Worm (Caenorhabditis elegans) whole organism, early embryonic: ENCODE results near the gene F20D6.2.

ENCODE experiments used
- B0310.2 ChIP-seq: sonication (generic microtip); optimal IDR thresholded peaks from 2 replicates; lab custom pipeline; 2016; ENCODE audit warnings: mild to moderate bottlenecking, missing genetic modification characterization, missing compliant biosample characterization
- F13C5.2 ChIP-seq: sonication (generic microtip); optimal IDR thresholded peaks from 2 replicates; lab custom pipeline; 2017; ENCODE audit warnings: mild to moderate bottlenecking, missing genetic modification characterization, inconsistent platforms, missing compliant biosample characterization
- aly-1 ChIP-seq: sonication (generic microtip); optimal IDR thresholded peaks from 2 replicates; lab custom pipeline; 2016; ENCODE audit warnings: missing genetic modification characterization, missing compliant biosample characterization
- ama-1 ChIP-seq: fragments of 150-350 bp; optimal IDR thresholded peaks from 2 replicates; lab custom pipeline; 2014
- ceh-13 ChIP-seq: fragments of 200-800 bp; sonication (Bioruptor generic); optimal IDR thresholded peaks from 2 replicates; lab custom pipeline; 2018; ENCODE audit warnings: mild to moderate bottlenecking, missing genetic modification characterization, missing compliant biosample characterization
- ceh-36 ChIP-seq: sonication (generic microtip); optimal IDR thresholded peaks from 2 replicates; lab custom pipeline; 2016; ENCODE audit warnings: missing genetic modification characterization, inconsistent platforms, missing compliant biosample characterization
- ets-7 ChIP-seq: sonication (generic microtip); optimal IDR thresholded peaks from 2 replicates; lab custom pipeline; 2016; ENCODE audit warnings: missing genotype, missing genetic modification characterization, missing compliant biosample characterization
- flt-1 ChIP-seq: fragments of 200-800 bp; sonication (Bioruptor generic); IDR thresholded peaks from 2 replicates; pipeline ENCODE4 v1.3.6; 2022; ENCODE audit warnings: missing genetic modification characterization, missing compliant biosample characterization
- hmbx-1 ChIP-seq: sonication (generic microtip); optimal IDR thresholded peaks from 2 replicates; lab custom pipeline; 2016; ENCODE audit warnings: mild to moderate bottlenecking, missing genetic modification characterization, missing compliant biosample characterization
- hmg-4 ChIP-seq: fragments of 200-800 bp; sonication (Bioruptor generic); optimal IDR thresholded peaks from 2 replicates; lab custom pipeline; 2018; ENCODE audit warnings: mild to moderate bottlenecking, missing genetic modification characterization, missing compliant biosample characterization
- hnd-1 ChIP-seq: sonication (generic microtip); optimal IDR thresholded peaks from 2 replicates; lab custom pipeline; 2016; ENCODE audit warnings: missing genetic modification characterization, missing compliant biosample characterization
- pes-1 ChIP-seq: fragments of 200-800 bp; sonication (Bioruptor generic); IDR thresholded peaks from 2 replicates; pipeline ENCODE4 v1.3.6; 2022; ENCODE audit warnings: missing genetic modification reagents, missing genetic modification characterization, missing compliant biosample characterization
- scrt-1 ChIP-seq: fragments of 200-800 bp; sonication (Bioruptor generic); IDR thresholded peaks from 2 replicates; pipeline ENCODE4 v1.3.6; 2022; ENCODE audit warnings: missing genetic modification characterization, missing compliant biosample characterization
- sea-1 ChIP-seq: fragments of 200-800 bp; sonication (Bioruptor generic); conservative IDR thresholded peaks from 2 replicates; pipeline ENCODE4 v1.3.6; 2022; ENCODE audit warnings: missing genetic modification characterization, missing compliant biosample characterization
- tbx-11 ChIP-seq: fragments of 200-800 bp; sonication (Bioruptor generic); IDR thresholded peaks from 2 replicates; pipeline ENCODE4 v1.3.6; 2022; ENCODE audit warnings: missing genetic modification characterization, missing compliant biosample characterization
- tbx-37 ChIP-seq: fragments of 200-800 bp; sonication (Bioruptor generic); conservative IDR thresholded peaks from 2 replicates; pipeline ENCODE4 v1.3.6; 2022; ENCODE audit warnings: missing genetic modification reagents, missing genetic modification characterization, missing compliant biosample characterization
- tra-4 ChIP-seq: sonication (generic microtip); optimal IDR thresholded peaks from 2 replicates; lab custom pipeline; 2017; ENCODE audit warnings: missing genetic modification characterization, missing compliant biosample characterization

Gene F20D6.2

ce11 chrV:8161699-8162098 lies 24.1 kb upstream of the F20D6.2 start, which contains the start of gene F20D6.5:
Gene F20D6.5, plus strand, starts transcription at chrV:8161957.
- no peak for TF ChIP-seq aly-1 (tag; lab: Kevin White, UChicago)
- TF ChIP-seq ceh-13 = no peak
- no peak for TF ChIP-seq ceh-36 (tag; lab: Kevin White, UChicago)
- no peak for TF ChIP-seq hnd-1 (tag; lab: Kevin White, UChicago)
- TF ChIP-seq F13C5.2 (tag; lab: Kevin White, UChicago) = no peak
- no peak for TF ChIP-seq pes-1 (GFP tag; lab: Robert Waterston, UW)

ce11 chrV:8163199-8163598 lies 22.6 kb upstream of the F20D6.2 start:
- TF ChIP-seq pes-1 (GFP tag; lab: Robert Waterston, UW) (no peak), hnd-1 (tag; lab: Kevin White, UChicago) (no peak), sea-1 (GFP tag; lab: Robert Waterston, UW) (no peak), ceh-36 (tag; lab: Kevin White, UChicago) (no peak), hmbx-1 (tag; lab: Kevin White, UChicago) (no peak), scrt-1 (GFP tag; lab: Robert Waterston, UW) (no peak), ama-1 (lab: Kevin White, UChicago) (no peak), ceh-13 (no peak)

ce11 chrV:8168219-8168962 lies 17.4 kb upstream of the F20D6.2 start, which contains the start of gene F20D6.8:
Gene F20D6.8, minus strand, starts transcription at chrV:8168269.
- TF ChIP-seq hnd-1 (tag; lab: Kevin White, UChicago) (no peak), pes-1 (GFP tag; lab: Robert Waterston, UW) (no peak), B0310.2 (no peak), flt-1 (GFP tag; lab: Robert Waterston, UW) (no peak), tbx-37 (GFP tag; lab: Robert Waterston, UW) (no peak), ceh-13 (no peak), ama-1 (lab: Kevin White, UChicago) (no peak), scrt-1 (GFP tag; lab: Robert Waterston, UW) (no peak), ets-7 (tag; lab: Kevin White, UChicago) (no peak), aly-1 (tag; lab: Kevin White, UChicago) (no peak)

ce11 chrV:8169150-8169549 lies 16.7 kb upstream of the F20D6.2 start:
- TF ChIP-seq ceh-13 (no peak), aly-1 (tag; lab: Kevin White, UChicago) (no peak), ceh-36 (tag; lab: Kevin White, UChicago) (no peak), pes-1 (GFP tag; lab: Robert Waterston, UW) (no peak), flt-1 (GFP tag; lab: Robert Waterston, UW) (no peak), F13C5.2 (tag; lab: Kevin White, UChicago) (no peak), hnd-1 (tag; lab: Kevin White, UChicago) (no peak), hmbx-1 (tag; lab: Kevin White, UChicago) (no peak), ets-7 (tag; lab: Kevin White, UChicago) (no peak)

ce11 chrV:8170300-8170699 lies 15.5 kb upstream of the F20D6.2 start:
- TF ChIP-seq ceh-13 (no peak), scrt-1 (GFP tag; lab: Robert Waterston, UW) (no peak), tra-4 (no peak), sea-1 (GFP tag; lab: Robert Waterston, UW) (no peak), B0310.2 (no peak), hmbx-1 (tag; lab: Kevin White, UChicago) (no peak), aly-1 (tag; lab: Kevin White, UChicago) (no peak), pes-1 (GFP tag; lab: Robert Waterston, UW) (no peak), hnd-1 (tag; lab: Kevin White, UChicago) (no peak), ceh-36 (tag; lab: Kevin White, UChicago) (no peak)

- TF ChIP-seq tbx-11 (GFP tag; lab: Robert Waterston, UW) (no peak), ceh-36 (tag; lab: Kevin White, UChicago) (no peak)
Observed at ce11 chrV:8171688-8172087, 14.1 kb upstream of the F20D6.2 start.

ce11 chrV:8177349-8177748 lies 8.5 kb upstream of the F20D6.2 start, which contains the start of gene F20D6.9:
Gene F20D6.9, minus strand, starts transcription at chrV:8177449.
- no peak for TF ChIP-seq flt-1 (GFP tag; lab: Robert Waterston, UW)
- no peak for TF ChIP-seq tbx-11 (GFP tag; lab: Robert Waterston, UW)
- no peak for TF ChIP-seq ama-1 (lab: Kevin White, UChicago)
- TF ChIP-seq scrt-1 (GFP tag; lab: Robert Waterston, UW) = no peak
- TF ChIP-seq tbx-37 (GFP tag; lab: Robert Waterston, UW) = no peak
- TF ChIP-seq B0310.2 = no peak
- TF ChIP-seq aly-1 (tag; lab: Kevin White, UChicago) = no peak
- TF ChIP-seq hnd-1 (tag; lab: Kevin White, UChicago) = no peak

ce11 chrV:8178279-8178678 lies 7.6 kb upstream of the F20D6.2 start:
- no peak for TF ChIP-seq tra-4
- TF ChIP-seq B0310.2 = no peak
- TF ChIP-seq hnd-1 (tag; lab: Kevin White, UChicago) = no peak
- no peak for TF ChIP-seq flt-1 (GFP tag; lab: Robert Waterston, UW)
- TF ChIP-seq hmg-4 (GFP tag; lab: Kevin White, UChicago) = no peak
- no peak for TF ChIP-seq ama-1 (lab: Kevin White, UChicago)
- TF ChIP-seq aly-1 (tag; lab: Kevin White, UChicago) = no peak
- TF ChIP-seq F13C5.2 (tag; lab: Kevin White, UChicago) = no peak
- TF ChIP-seq ceh-36 (tag; lab: Kevin White, UChicago) = no peak
- TF ChIP-seq scrt-1 (GFP tag; lab: Robert Waterston, UW) = no peak
- TF ChIP-seq tbx-11 (GFP tag; lab: Robert Waterston, UW) = no peak
